Worm (Caenorhabditis elegans): ENCODE results near the gene toe-2.

Gene toe-2

DNA sequence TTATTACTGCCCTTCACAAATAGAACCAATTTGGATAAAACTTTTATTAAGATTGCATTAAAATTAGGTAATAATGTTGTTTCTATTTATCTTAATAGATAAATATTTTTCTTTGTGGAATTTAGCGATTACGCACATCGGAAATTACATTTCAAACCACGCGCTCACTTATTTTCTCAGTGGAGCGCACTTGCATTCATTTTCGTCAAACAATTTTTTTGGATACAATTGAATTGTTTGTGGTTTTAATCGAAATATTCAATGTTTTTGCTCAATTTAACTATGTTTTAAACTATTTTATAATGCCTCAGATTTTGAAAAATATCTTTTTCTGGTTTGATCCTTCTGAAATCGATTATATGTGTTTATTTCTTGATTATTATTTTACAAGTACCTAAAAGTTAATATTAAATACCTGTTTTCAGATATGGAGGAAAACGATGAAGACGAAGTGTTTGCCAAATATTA, 14.8 kb upstream of the toe-2 start, which contains the start of gene utp-20:
Gene utp-20 (plus strand): TSS at position 418 of the 468 bp plus-strand sequence.
- TF ChIP-seq nhr-237 (tag; optimal IDR thresholded peaks at IDR 0.05) (peak; percentile 25), M03D4.4 (tag; optimal IDR thresholded peaks at IDR 0.05) (no peak), ces-1 (GFP tag; optimal IDR thresholded peaks at IDR 0.05) (peak; percentile 84), lsy-2 (tag; optimal IDR thresholded peaks at IDR 0.05) (peak; percentile 65), drap-1 (GFP tag; optimal IDR thresholded peaks at IDR 0.05) (no peak), ceh-39 (tag; optimal IDR thresholded peaks at IDR 0.05) (peak; percentile 39), ceh-43 (GFP tag; optimal IDR thresholded peaks at IDR 0.05) (no peak), mab-5 (tag; optimal IDR thresholded peaks at IDR 0.05) (no peak), sptf-1 (tag; optimal IDR thresholded peaks at IDR 0.05) (no peak), lin-13 (tag; optimal IDR thresholded peaks at IDR 0.05) (no peak), blmp-1 (tag; optimal IDR thresholded peaks at IDR 0.05) (no peak), snpc-4 (tag; optimal IDR thresholded peaks at IDR 0.05) (no peak)

DNA sequence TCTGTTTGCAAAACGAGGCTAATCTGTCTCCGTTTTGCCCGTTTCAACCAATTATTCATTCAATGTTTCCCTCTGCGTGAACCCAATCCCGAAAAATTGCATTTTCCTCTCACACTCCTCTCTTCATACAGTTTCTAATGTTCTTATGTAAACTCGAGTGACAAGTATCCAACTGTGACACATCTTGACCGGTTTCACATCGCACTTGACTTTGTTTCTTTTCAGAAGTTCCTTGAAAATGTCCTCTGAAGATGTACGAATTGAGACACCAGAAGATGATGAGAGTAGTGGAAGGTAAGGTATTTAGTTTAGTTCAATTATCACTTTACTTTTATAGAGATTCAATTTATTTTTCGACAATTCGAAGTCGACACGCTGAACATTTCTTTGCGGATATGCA, 10.8 kb upstream of the toe-2 start, which contains the start of gene abcx-1:
Gene abcx-1 (plus strand): TSS at position 224 of the 400 bp plus-strand sequence.
- TF ChIP-seq mep-1 (tag; optimal IDR thresholded peaks at IDR 0.05) (no peak), ces-1 (GFP tag; optimal IDR thresholded peaks at IDR 0.05) (no peak), blmp-1 (tag; optimal IDR thresholded peaks at IDR 0.05) (no peak), nhr-28 (tag; optimal IDR thresholded peaks at IDR 0.05) (no peak), lin-32 (GFP tag; optimal IDR thresholded peaks at IDR 0.05) (no peak), ceh-83 (GFP tag; optimal IDR thresholded peaks at IDR 0.05) (no peak), zip-8 (tag; optimal IDR thresholded peaks at IDR 0.05) (no peak), tbx-8 (GFP tag; optimal IDR thresholded peaks at IDR 0.05) (no peak), elt-1 (tag; optimal IDR thresholded peaks at IDR 0.05; ENCODE audit: borderline replicate concordance, insufficient read depth) (no peak), ham-2 (GFP tag; optimal IDR thresholded peaks at IDR 0.05) (no peak), unc-39 (tag; optimal IDR thresholded peaks at IDR 0.05) (no peak), elt-3 (tag; optimal IDR thresholded peaks at IDR 0.05) (no peak), lsy-2 (tag; optimal IDR thresholded peaks at IDR 0.05) (no peak), cnd-1 (tag; optimal IDR thresholded peaks at IDR 0.05) (no peak), bed-3 (GFP tag; optimal IDR thresholded peaks at IDR 0.05) (no peak), flh-1 (GFP tag; optimal IDR thresholded peaks at IDR 0.05) (no peak), sem-2 (GFP tag; optimal IDR thresholded peaks at IDR 0.05) (no peak), drap-1 (GFP tag; optimal IDR thresholded peaks at IDR 0.05) (no peak), ceh-39 (tag; optimal IDR thresholded peaks at IDR 0.05) (no peak), snpc-4 (tag; optimal IDR thresholded peaks at IDR 0.05) (no peak)

DNA sequence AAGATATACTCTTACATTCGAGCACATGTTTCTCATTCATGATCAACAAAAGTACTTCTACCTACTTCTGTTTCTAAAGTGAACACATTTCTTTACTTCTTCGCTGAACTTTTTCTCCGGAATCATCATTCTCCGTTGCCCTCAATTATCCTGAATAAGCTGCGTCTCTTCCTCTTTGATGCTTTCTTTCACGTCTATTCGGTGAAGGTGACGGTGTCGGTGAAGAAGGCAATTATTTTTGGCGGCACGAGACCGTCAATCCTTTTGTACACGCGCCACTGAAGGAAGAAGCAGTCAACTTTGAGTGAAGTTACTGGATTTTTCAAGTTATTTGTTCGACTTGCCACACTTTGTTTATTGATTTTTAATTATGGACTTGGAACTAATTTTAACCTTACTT, 10.3 kb upstream of the toe-2 start, which contains the start of gene abch-1:
Gene abch-1 (minus strand): TSS at position 101 of the 400 bp plus-strand sequence.
- TF ChIP-seq nhr-12 (tag; optimal IDR thresholded peaks at IDR 0.05) (no peak), nhr-2 (tag; optimal IDR thresholded peaks at IDR 0.05) (no peak), cnd-1 (tag; optimal IDR thresholded peaks at IDR 0.05) (no peak), mep-1 (tag; optimal IDR thresholded peaks at IDR 0.05) (no peak), snpc-4 (tag; optimal IDR thresholded peaks at IDR 0.05) (no peak), unc-120 (tag; optimal IDR thresholded peaks at IDR 0.05; ENCODE audit: poor library complexity, severe bottlenecking) (no peak), nhr-28 (tag; optimal IDR thresholded peaks at IDR 0.05) (no peak), drap-1 (GFP tag; optimal IDR thresholded peaks at IDR 0.05) (no peak), mab-5 (tag; optimal IDR thresholded peaks at IDR 0.05) (no peak), hlh-1 (tag; optimal IDR thresholded peaks at IDR 0.05) (no peak), flh-1 (GFP tag; optimal IDR thresholded peaks at IDR 0.05) (no peak), ces-1 (GFP tag; optimal IDR thresholded peaks at IDR 0.05) (no peak), unc-39 (tag; optimal IDR thresholded peaks at IDR 0.05) (no peak), lsy-2 (tag; optimal IDR thresholded peaks at IDR 0.05) (no peak), tbx-8 (GFP tag; optimal IDR thresholded peaks at IDR 0.05) (no peak)

DNA sequence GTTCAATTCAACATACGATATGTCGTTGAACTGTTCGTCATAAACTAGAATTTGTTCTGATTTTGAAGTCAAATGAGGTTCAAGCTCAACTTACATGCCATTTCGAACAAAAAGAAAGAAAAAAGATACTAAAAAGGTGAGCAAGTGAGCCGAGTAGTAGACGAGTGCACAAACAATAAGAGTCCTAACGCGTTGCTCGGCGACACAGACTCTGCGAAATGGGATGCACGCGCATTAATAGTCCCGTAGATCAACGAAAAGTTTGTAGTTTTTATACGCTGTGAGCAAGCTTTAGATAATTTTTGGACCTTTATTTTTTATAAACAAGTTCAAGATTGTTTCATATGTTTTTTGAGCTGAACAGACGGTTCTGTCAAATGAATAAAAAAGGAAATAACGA, 7.4 kb upstream of the toe-2 start, which contains the start of gene C56E6.4:
Gene C56E6.4 (minus strand): TSS at position 101 of the 400 bp plus-strand sequence.
- no peak for TF ChIP-seq M03D4.4 (tag; optimal IDR thresholded peaks at IDR 0.05)
- TF ChIP-seq nhr-28 (tag; optimal IDR thresholded peaks at IDR 0.05), result no peak
- TF ChIP-seq mep-1 (tag; optimal IDR thresholded peaks at IDR 0.05), result no peak
- no peak for TF ChIP-seq sem-2 (GFP tag; optimal IDR thresholded peaks at IDR 0.05)
- TF ChIP-seq pha-4 (tag; optimal IDR thresholded peaks at IDR 0.05), result no peak
- no peak for TF ChIP-seq ceh-83 (GFP tag; optimal IDR thresholded peaks at IDR 0.05)
- no peak for TF ChIP-seq unc-120 (tag; optimal IDR thresholded peaks at IDR 0.05; ENCODE audit: poor library complexity, severe bottlenecking)
- no peak for TF ChIP-seq mls-2 (tag; optimal IDR thresholded peaks at IDR 0.05)
- TF ChIP-seq ces-1 (GFP tag; optimal IDR thresholded peaks at IDR 0.05), result no peak
- TF ChIP-seq drap-1 (GFP tag; optimal IDR thresholded peaks at IDR 0.05), result no peak
- TF ChIP-seq lsy-2 (tag; optimal IDR thresholded peaks at IDR 0.05), result no peak
- TF ChIP-seq zip-8 (tag; optimal IDR thresholded peaks at IDR 0.05), result no peak
- TF ChIP-seq elt-3 (tag; optimal IDR thresholded peaks at IDR 0.05), result no peak
- no peak for TF ChIP-seq cnd-1 (tag; optimal IDR thresholded peaks at IDR 0.05)
- TF ChIP-seq lin-13 (tag; optimal IDR thresholded peaks at IDR 0.05), result no peak
- TF ChIP-seq elt-1 (tag; optimal IDR thresholded peaks at IDR 0.05; ENCODE audit: borderline replicate concordance, insufficient read depth), result no peak

Data from whole organism, mixed stage, embryonic.